Worm (Caenorhabditis elegans) whole organism, L1 larva: ENCODE data around the gene gtf-2F1.

Source experiments
- Y116A8C.19 ChIP-seq: sonication (generic microtip); optimal IDR thresholded peaks from 2 replicates; lab custom pipeline; 2016; ENCODE audit warnings: missing compliant biosample characterization, missing genetic modification characterization, borderline replicate concordance
- aly-2 ChIP-seq: fragments of 150-350 bp; optimal IDR thresholded peaks from 2 replicates; lab custom pipeline; 2014; ENCODE audit warnings: missing biosample characterization, missing genetic modification characterization
- ceh-63 ChIP-seq: fragments of 200-800 bp; sonication (Bioruptor generic); optimal IDR thresholded peaks from 2 replicates; lab custom pipeline; 2018; ENCODE audit warnings: mild to moderate bottlenecking, missing genetic modification characterization, missing compliant biosample characterization
- ceh-8 ChIP-seq: fragments of 200-800 bp; sonication (Bioruptor generic); optimal IDR thresholded peaks from 2 replicates; lab custom pipeline; 2018; ENCODE audit warnings: mild to moderate bottlenecking, missing genetic modification characterization, moderate library complexity, missing compliant biosample characterization
- ceh-82 ChIP-seq, 3 experiments: fragments of 150-350 bp in 1 of 3; sonication (generic microtip) in 2 of 3; optimal IDR thresholded peaks; 2 replicates each; lab custom pipeline; 2014 to 2017; ENCODE audit warnings: missing biosample characterization in 3 of 3, missing genetic modification characterization in 3 of 3
- ceh-88 ChIP-seq: fragments of 200-800 bp; sonication (Bioruptor generic); IDR thresholded peaks from 2 replicates; pipeline ENCODE4 v1.3.6; 2022; ENCODE audit warnings: missing genetic modification characterization, missing compliant biosample characterization
- ceh-90 ChIP-seq: sonication (generic microtip); optimal IDR thresholded peaks from 2 replicates; lab custom pipeline; 2016; ENCODE audit warnings: missing genetic modification characterization, missing compliant biosample characterization
- ces-1 ChIP-seq: fragments of 150-350 bp; optimal IDR thresholded peaks from 2 replicates; lab custom pipeline; 2014; ENCODE audit warnings: missing biosample characterization, missing genetic modification reagents, missing genetic modification characterization
- dpl-1 ChIP-seq, 3 experiments: fragments of 150-350 bp in 2 of 3; sonication (generic microtip) in 1 of 3; optimal IDR thresholded peaks; 2 replicates each; lab custom pipeline; 2014 to 2017; ENCODE audit warnings: missing biosample characterization in 3 of 3, missing genetic modification characterization in 3 of 3, missing genetic modification reagents in 3 of 3
- efl-3 ChIP-seq: fragments of 200-800 bp; sonication (Bioruptor generic); optimal IDR thresholded peaks from 2 replicates; lab custom pipeline; 2018; ENCODE audit warnings: mild to moderate bottlenecking, missing genetic modification characterization, missing compliant biosample characterization
- egl-27 ChIP-seq, 2 experiments: fragments of 150-350 bp in 1 of 2; sonication (generic microtip); optimal IDR thresholded peaks; 3 replicates each; lab custom pipeline; 2017 to 2018; ENCODE audit warnings: missing biosample characterization in 2 of 2, missing genetic modification characterization in 2 of 2, missing genetic modification reagents in 2 of 2
- elt-2 ChIP-seq: sonication (generic microtip); optimal IDR thresholded peaks from 2 replicates; lab custom pipeline; 2016; ENCODE audit warnings: missing genetic modification characterization, mild to moderate bottlenecking, inconsistent platforms, missing compliant biosample characterization, missing genetic modification reagents
- elt-3 ChIP-seq, 6 experiments: fragments of 150-350 bp in 1 of 6; sonication (generic microtip); optimal IDR thresholded peaks; 2 replicates each; lab custom pipeline; 2017 to 2018; ENCODE audit warnings: missing biosample characterization in 6 of 6, missing genetic modification characterization in 6 of 6, inconsistent platforms in 1 of 6
- ets-5 ChIP-seq: fragments of 200-800 bp; sonication (Bioruptor generic); IDR thresholded peaks from 2 replicates; pipeline ENCODE4 v1.3.6; 2022; ENCODE audit warnings: missing genetic modification characterization, missing compliant biosample characterization
- fkh-10 ChIP-seq: sonication (generic microtip); optimal IDR thresholded peaks from 2 replicates; lab custom pipeline; 2017; ENCODE audit warnings: missing biosample characterization, missing genetic modification reagents, missing genetic modification characterization
- fos-1 ChIP-seq: fragments of 150-350 bp; optimal IDR thresholded peaks from 2 replicates; lab custom pipeline; 2014; ENCODE audit warnings: missing biosample characterization, missing genetic modification characterization
- hlh-17 ChIP-seq: fragments of 200-800 bp; sonication (Bioruptor generic); optimal IDR thresholded peaks from 2 replicates; lab custom pipeline; 2018; ENCODE audit warnings: missing genetic modification characterization, mild to moderate bottlenecking, missing compliant biosample characterization, moderate library complexity, borderline replicate concordance
- hlh-4 ChIP-seq: sonication (generic microtip); optimal IDR thresholded peaks from 2 replicates; lab custom pipeline; 2016; ENCODE audit warnings: mild to moderate bottlenecking, missing genetic modification characterization, missing compliant biosample characterization
- hpl-2 ChIP-seq: fragments of 150-350 bp; optimal IDR thresholded peaks from 2 replicates; lab custom pipeline; 2014; ENCODE audit warnings: missing biosample characterization, missing genetic modification reagents, missing genetic modification characterization
- irx-1 ChIP-seq: sonication (generic microtip); optimal IDR thresholded peaks from 2 replicates; lab custom pipeline; 2016; ENCODE audit warnings: missing genetic modification characterization, missing compliant biosample characterization
- lin-14 ChIP-seq: fragments of 200-800 bp; sonication (Bioruptor generic); optimal IDR thresholded peaks from 2 replicates; lab custom pipeline; 2018; ENCODE audit warnings: mild to moderate bottlenecking, missing genetic modification characterization, moderate library complexity, missing compliant biosample characterization
- lin-15B ChIP-seq: fragments of 150-350 bp; sonication (generic microtip); optimal IDR thresholded peaks from 3 replicates; lab custom pipeline; 2014; ENCODE audit warnings: missing biosample characterization, missing genetic modification characterization
- lin-39 ChIP-seq: fragments of 150-350 bp; optimal IDR thresholded peaks from 2 replicates; lab custom pipeline; 2014; ENCODE audit warnings: missing biosample characterization, missing genetic modification reagents, missing genetic modification characterization
- lir-3 ChIP-seq: sonication (generic microtip); optimal IDR thresholded peaks from 2 replicates; lab custom pipeline; 2016; ENCODE audit warnings: mild to moderate bottlenecking, missing genetic modification characterization, moderate library complexity, missing compliant biosample characterization; ENCODE audit not compliant: poor library complexity
- mab-9 ChIP-seq: fragments of 200-800 bp; sonication (Bioruptor generic); IDR thresholded peaks from 2 replicates; pipeline ENCODE4 v1.3.6; 2022; ENCODE audit warnings: missing genetic modification reagents, missing genetic modification characterization, missing compliant biosample characterization
- mef-2 ChIP-seq: fragments of 150-350 bp; optimal IDR thresholded peaks from 2 replicates; lab custom pipeline; 2014; ENCODE audit warnings: missing biosample characterization, missing genetic modification characterization
- nhr-11 ChIP-seq: fragments of 150-350 bp; optimal IDR thresholded peaks from 2 replicates; lab custom pipeline; 2014; ENCODE audit warnings: missing biosample characterization, missing genetic modification characterization
- nhr-12 ChIP-seq: sonication (generic microtip); optimal IDR thresholded peaks from 2 replicates; lab custom pipeline; 2017; ENCODE audit warnings: missing biosample characterization, missing genetic modification characterization
- nhr-19 ChIP-seq: fragments of 200-800 bp; sonication (Bioruptor generic); conservative IDR thresholded peaks from 2 replicates; pipeline ENCODE4 v1.3.6; 2022; ENCODE audit warnings: missing genetic modification characterization, missing compliant biosample characterization
- nhr-20 ChIP-seq: sonication (generic microtip); optimal IDR thresholded peaks from 2 replicates; lab custom pipeline; 2016; ENCODE audit warnings: mild to moderate bottlenecking, missing genetic modification characterization, missing compliant biosample characterization
- nhr-237 ChIP-seq: fragments of 150-350 bp; optimal IDR thresholded peaks from 2 replicates; lab custom pipeline; 2014; ENCODE audit warnings: missing biosample characterization, missing genetic modification characterization
- nhr-28 ChIP-seq: fragments of 150-350 bp; optimal IDR thresholded peaks from 2 replicates; lab custom pipeline; 2014; ENCODE audit warnings: missing biosample characterization, missing genetic modification characterization
- nhr-47 ChIP-seq: sonication (generic microtip); optimal IDR thresholded peaks from 2 replicates; lab custom pipeline; 2016; ENCODE audit warnings: mild to moderate bottlenecking, missing genetic modification characterization, moderate library complexity, missing compliant biosample characterization
- nhr-77 ChIP-seq: fragments of 150-350 bp; optimal IDR thresholded peaks from 2 replicates; lab custom pipeline; 2014; ENCODE audit warnings: missing biosample characterization, missing genetic modification characterization
- nhr-85 ChIP-seq: sonication (generic microtip); peaks from one replicate; lab custom pipeline; 2016; ENCODE audit warnings: missing genetic modification characterization, inconsistent platforms, missing compliant biosample characterization
- pag-3 ChIP-seq: sonication (generic microtip); optimal IDR thresholded peaks from 2 replicates; lab custom pipeline; 2017; ENCODE audit warnings: missing genetic modification characterization, mild to moderate bottlenecking, missing compliant biosample characterization, antibody characterized with exemption, borderline replicate concordance; ENCODE audit not compliant: insufficient read depth
- rnt-1 ChIP-seq: sonication (generic microtip); optimal IDR thresholded peaks from 2 replicates; lab custom pipeline; 2016; ENCODE audit warnings: mild to moderate bottlenecking, missing genetic modification characterization, moderate library complexity, missing compliant biosample characterization
- skn-1 ChIP-seq: fragments of 150-350 bp; optimal IDR thresholded peaks from 2 replicates; lab custom pipeline; 2014; ENCODE audit warnings: missing biosample characterization, missing genetic modification characterization
- snu-23 ChIP-seq: sonication (generic microtip); optimal IDR thresholded peaks from 2 replicates; lab custom pipeline; 2016; ENCODE audit warnings: missing genetic modification characterization, missing compliant biosample characterization
- sox-4 ChIP-seq: sonication (generic microtip); optimal IDR thresholded peaks from 2 replicates; lab custom pipeline; 2016; ENCODE audit warnings: missing genetic modification characterization, missing compliant biosample characterization
- sptf-1 ChIP-seq: fragments of 150-350 bp; optimal IDR thresholded peaks from 2 replicates; lab custom pipeline; 2014; ENCODE audit warnings: missing biosample characterization, missing genetic modification characterization
- sup-37 ChIP-seq: fragments of 200-800 bp; sonication (Bioruptor generic); optimal IDR thresholded peaks from 2 replicates; lab custom pipeline; 2018; ENCODE audit warnings: mild to moderate bottlenecking, missing genetic modification characterization, missing compliant biosample characterization
- tbx-2 ChIP-seq: sonication (generic microtip); optimal IDR thresholded peaks from 2 replicates; lab custom pipeline; 2016; ENCODE audit warnings: missing genetic modification characterization, missing compliant biosample characterization
- unc-130 ChIP-seq: fragments of 150-350 bp; optimal IDR thresholded peaks from 2 replicates; lab custom pipeline; 2017; ENCODE audit warnings: missing biosample characterization, missing genetic modification characterization, inconsistent platforms
- unc-30 ChIP-seq: sonication (generic microtip); optimal IDR thresholded peaks from 2 replicates; lab custom pipeline; 2017; ENCODE audit warnings: missing biosample characterization, missing genetic modification characterization
- unc-62 ChIP-seq: fragments of 150-350 bp; optimal IDR thresholded peaks from 2 replicates; lab custom pipeline; 2014; ENCODE audit warnings: missing biosample characterization, missing genetic modification reagents, missing genetic modification characterization
- vab-15 ChIP-seq: sonication (generic microtip); optimal IDR thresholded peaks from 2 replicates; lab custom pipeline; 2017; ENCODE audit warnings: missing genotype, mild to moderate bottlenecking, missing genetic modification characterization, missing compliant biosample characterization
- zag-1 ChIP-seq: fragments of 150-350 bp; optimal IDR thresholded peaks from 2 replicates; lab custom pipeline; 2014; ENCODE audit warnings: missing biosample characterization, missing genetic modification characterization
- zip-4 ChIP-seq: fragments of 200-800 bp; sonication (Bioruptor generic); optimal IDR thresholded peaks from 2 replicates; lab custom pipeline; 2018; ENCODE audit warnings: mild to moderate bottlenecking, missing genetic modification characterization, moderate library complexity, missing compliant biosample characterization
- ztf-11 ChIP-seq, 2 experiments: sonication (generic microtip); optimal IDR thresholded peaks; 2 replicates each; lab custom pipeline; 2016 to 2017; ENCODE audit warnings: missing genetic modification characterization in 2 of 2, missing biosample characterization in 1 of 2, missing compliant biosample characterization in 1 of 2

The gtf-2F1 gene

DNA sequence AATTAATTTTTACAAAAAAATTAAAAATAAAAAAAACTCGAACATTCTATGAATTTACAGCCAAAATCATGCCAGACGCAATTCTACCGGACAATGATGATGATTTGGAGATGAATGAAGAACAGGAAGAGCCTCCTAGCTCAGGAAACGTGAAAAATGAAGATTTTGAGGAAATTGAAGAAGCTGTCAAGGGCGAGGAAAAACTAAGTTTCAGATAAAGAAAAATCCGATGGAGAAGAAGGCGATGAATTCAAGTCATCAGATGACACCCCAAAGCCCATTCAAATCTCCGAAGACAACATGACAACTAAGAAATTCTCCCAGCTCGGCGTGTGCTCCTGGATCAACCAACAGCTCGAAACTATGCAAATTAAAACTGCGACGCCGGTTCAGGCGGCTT lies 20.4 kb downstream of the gtf-2F1 start, which contains the start of gene Y52E8A.1:
Gene Y52E8A.1 (plus strand): TSS at position 301 of the 400 bp plus-strand sequence.
- TF ChIP-seq ceh-8 (GFP tag; lab: Kevin White, UChicago) (no peak), ceh-90 (tag; lab: Kevin White, UChicago) (no peak), ztf-11 (tag; optimal IDR thresholded peaks at IDR 0.05; lab: Kevin White, UChicago) (no peak), ceh-82 (tag; optimal IDR thresholded peaks at IDR 0.05; lab: Kevin White, UChicago) (no peak), dpl-1 (GFP tag; optimal IDR thresholded peaks at IDR 0.05; lab: Kevin White, UChicago) (no peak), vab-15 (tag; lab: Kevin White, UChicago) (no peak), aly-2 (tag; lab: Kevin White, UChicago) (no peak), fos-1 (tag; lab: Kevin White, UChicago) (no peak), lin-15B (no peak), nhr-12 (tag; lab: Kevin White, UChicago) (no peak), irx-1 (tag; lab: Kevin White, UChicago) (no peak), nhr-77 (tag; lab: Kevin White, UChicago) (no peak)

DNA sequence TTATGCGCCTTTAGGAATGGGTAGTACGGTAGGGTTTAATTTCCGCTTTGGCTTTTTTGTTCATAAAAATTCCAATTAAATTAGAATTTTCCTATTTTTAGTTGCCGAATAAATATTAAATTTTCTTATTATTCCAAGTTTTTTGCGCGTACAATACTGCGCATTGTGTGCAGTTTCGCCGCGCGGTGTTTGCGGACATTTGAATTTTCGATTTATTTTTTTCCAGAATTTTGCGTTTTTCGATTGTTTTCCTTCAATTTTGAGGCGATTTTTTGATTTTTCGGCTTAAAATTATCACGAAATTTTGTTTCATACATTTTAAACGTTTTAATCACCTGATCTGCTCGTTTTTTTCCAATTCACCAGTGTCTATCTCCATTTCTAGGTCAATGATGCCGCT lies 21.5 kb downstream of the gtf-2F1 start, which contains the start of gene H20J04.6:
Gene H20J04.6 (plus strand): TSS at position 386 of the 400 bp plus-strand sequence.
- TF ChIP-seq sox-4 (tag; lab: Kevin White, UChicago) (no peak), egl-27 (tag; optimal IDR thresholded peaks at IDR 0.05; lab: Kevin White, UChicago) (no peak), nhr-20 (no peak), elt-2 (no peak), rnt-1 (no peak), unc-30 (tag; lab: Kevin White, UChicago) (no peak), lin-14 (GFP tag; lab: Kevin White, UChicago) (no peak), fkh-10 (GFP tag; lab: Kevin White, UChicago) (no peak), zip-4 (GFP tag; lab: Kevin White, UChicago) (no peak), nhr-19 (GFP tag; lab: Robert Waterston, UW) (no peak), ces-1 (GFP tag; lab: Kevin White, UChicago) (no peak), ceh-63 (no peak), nhr-11 (tag; lab: Kevin White, UChicago) (no peak), efl-3 (GFP tag; lab: Kevin White, UChicago) (no peak), snu-23 (GFP tag; lab: Kevin White, UChicago) (no peak), ceh-8 (GFP tag; lab: Kevin White, UChicago) (no peak), elt-3 (tag; optimal IDR thresholded peaks at IDR 0.05; lab: Kevin White, UChicago) (no peak), unc-130 (tag; lab: Kevin White, UChicago) (peak; percentile 63), nhr-85 (tag; lab: Kevin White, UChicago) (no peak), nhr-12 (tag; lab: Kevin White, UChicago) (no peak), skn-1 (no peak), mab-9 (no peak), Y116A8C.19 (tag; lab: Kevin White, UChicago) (no peak), zag-1 (no peak), aly-2 (tag; lab: Kevin White, UChicago) (no peak), sup-37 (no peak), unc-62 (GFP tag; lab: Kevin White, UChicago) (no peak), nhr-237 (no peak), hlh-17 (GFP tag; lab: Kevin White, UChicago) (no peak), pag-3 (no peak), ceh-88 (GFP tag; lab: Robert Waterston, UW) (no peak), nhr-28 (tag; lab: Kevin White, UChicago) (no peak), sptf-1 (tag; lab: Kevin White, UChicago) (no peak), fos-1 (tag; lab: Kevin White, UChicago) (no peak), lin-39 (tag; lab: Kevin White, UChicago) (no peak), hpl-2 (GFP tag; lab: Kevin White, UChicago) (no peak), ets-5 (GFP tag; lab: Robert Waterston, UW) (no peak), tbx-2 (tag; lab: Kevin White, UChicago) (peak; percentile 1), lin-15B (no peak), nhr-47 (tag; lab: Kevin White, UChicago) (no peak), hlh-4 (tag; lab: Kevin White, UChicago) (no peak), mef-2 (tag; lab: Kevin White, UChicago) (no peak), ceh-82 (tag; optimal IDR thresholded peaks at IDR 0.05; lab: Kevin White, UChicago) (no peak), lir-3 (tag; lab: Kevin White, UChicago) (no peak)
